Worm (Caenorhabditis elegans) whole organism, L4 larva: Measurements from ENCODE around the gene fbxb-15.

Source experiments
- F49E8.2 ChIP-seq: sonication (generic microtip); optimal IDR thresholded peaks from 2 replicates; lab custom pipeline; 2016; ENCODE audit warnings: missing compliant biosample characterization, mild to moderate bottlenecking, missing genetic modification characterization, borderline replicate concordance
- Y105C5A.15 ChIP-seq: fragments of 200-800 bp; sonication (Bioruptor generic); IDR thresholded peaks from 2 replicates; pipeline ENCODE4 v1.3.6; 2022; ENCODE audit warnings: missing genetic modification characterization, missing compliant biosample characterization
- ZK337.2 ChIP-seq: fragments of 200-800 bp; sonication (Bioruptor generic); IDR thresholded peaks from 2 replicates; pipeline ENCODE4 v1.3.6; 2022; ENCODE audit warnings: missing genetic modification reagents, missing genetic modification characterization, missing compliant biosample characterization
- ZK546.5 ChIP-seq, 2 experiments: sonication (generic microtip); optimal IDR thresholded peaks; 2 replicates each; lab custom pipeline; 2017; ENCODE audit warnings: missing biosample characterization in 2 of 2, missing genetic modification characterization in 2 of 2
- aly-2 ChIP-seq: sonication (generic microtip); optimal IDR thresholded peaks from 2 replicates; lab custom pipeline; 2018; ENCODE audit warnings: missing biosample characterization, missing genetic modification characterization
- arid-1 ChIP-seq: fragments of 200-800 bp; sonication (Bioruptor generic); conservative IDR thresholded peaks from 2 replicates; pipeline ENCODE4 v1.3.6; 2022; ENCODE audit warnings: missing genetic modification reagents, missing genetic modification characterization, missing compliant biosample characterization
- ceh-20 ChIP-seq: fragments of 200-800 bp; sonication (Bioruptor generic); IDR thresholded peaks from 2 replicates; pipeline ENCODE4 v1.3.6; 2022; ENCODE audit warnings: missing genetic modification reagents, missing genetic modification characterization, missing compliant biosample characterization
- ceh-32 ChIP-seq: sonication (generic microtip); optimal IDR thresholded peaks from 2 replicates; lab custom pipeline; 2016; ENCODE audit warnings: mild to moderate bottlenecking, missing genetic modification characterization, missing compliant biosample characterization; ENCODE audit not compliant: poor library complexity
- ceh-44 ChIP-seq: fragments of 200-800 bp; sonication (Bioruptor generic); IDR thresholded peaks from 2 replicates; pipeline ENCODE4 v1.3.6; 2022; ENCODE audit warnings: missing genetic modification reagents, missing genetic modification characterization, missing compliant biosample characterization
- ceh-62 ChIP-seq: sonication (generic microtip); optimal IDR thresholded peaks from 2 replicates; lab custom pipeline; 2017; ENCODE audit warnings: missing biosample characterization, missing genetic modification characterization
- daf-16 ChIP-seq, 3 experiments: sonication (generic microtip); optimal IDR thresholded peaks; 2 replicates each; lab custom pipeline; 2016 to 2017; ENCODE audit warnings: missing genetic modification characterization in 3 of 3, missing genetic modification reagents in 3 of 3, mild to moderate bottlenecking in 2 of 3, missing compliant biosample characterization in 2 of 3, missing biosample characterization in 1 of 3, moderate library complexity in 1 of 3
- dmd-8 ChIP-seq: fragments of 200-800 bp; sonication (Bioruptor generic); IDR thresholded peaks from 2 replicates; pipeline ENCODE4 v1.3.6; 2022; ENCODE audit warnings: missing genetic modification characterization, missing compliant biosample characterization
- duxl-1 ChIP-seq: sonication (generic microtip); optimal IDR thresholded peaks from 2 replicates; lab custom pipeline; 2016; ENCODE audit warnings: mild to moderate bottlenecking, missing genetic modification characterization, moderate library complexity, missing compliant biosample characterization; ENCODE audit not compliant: poor library complexity
- fkh-10 ChIP-seq: fragments of 150-350 bp; optimal IDR thresholded peaks from 2 replicates; lab custom pipeline; 2014; ENCODE audit warnings: missing biosample characterization, missing genetic modification reagents, missing genetic modification characterization
- hif-1 ChIP-seq, 2 experiments: sonication (generic microtip); optimal IDR thresholded peaks; 2 replicates each; lab custom pipeline; 2016 to 2017; ENCODE audit warnings: missing compliant biosample characterization in 2 of 2, missing genetic modification characterization in 2 of 2, missing genetic modification reagents in 2 of 2, missing genotype in 2 of 2, mild to moderate bottlenecking in 1 of 2
- hlh-11 ChIP-seq: fragments of 200-800 bp; sonication (Bioruptor generic); optimal IDR thresholded peaks from 2 replicates; lab custom pipeline; 2018; ENCODE audit warnings: mild to moderate bottlenecking, missing genetic modification characterization, missing compliant biosample characterization
- hlh-30 ChIP-seq: sonication (generic microtip); optimal IDR thresholded peaks from 2 replicates; lab custom pipeline; 2017; ENCODE audit warnings: antibody characterized with exemption, mild to moderate bottlenecking, missing genetic modification characterization, missing compliant biosample characterization; ENCODE audit not compliant: insufficient read depth
- lin-1 ChIP-seq: fragments of 200-800 bp; sonication (Bioruptor generic); IDR thresholded peaks from 2 replicates; pipeline ENCODE4 v1.3.6; 2022; ENCODE audit warnings: missing genetic modification reagents, missing genetic modification characterization, missing compliant biosample characterization
- lin-29 ChIP-seq: fragments of 200-800 bp; sonication (Bioruptor generic); IDR thresholded peaks from 2 replicates; pipeline ENCODE4 v1.3.6; 2022; ENCODE audit warnings: missing genetic modification reagents, missing genetic modification characterization, missing compliant biosample characterization
- mep-1 ChIP-seq: fragments of 150-350 bp; sonication (generic microtip); optimal IDR thresholded peaks from 3 replicates; lab custom pipeline; 2014; ENCODE audit warnings: missing biosample characterization, missing genetic modification characterization
- nhr-10 ChIP-seq: fragments of 150-350 bp; optimal IDR thresholded peaks from 2 replicates; lab custom pipeline; 2014; ENCODE audit warnings: missing biosample characterization, missing genetic modification characterization
- nhr-28 ChIP-seq: fragments of 150-350 bp; optimal IDR thresholded peaks from 2 replicates; lab custom pipeline; 2014; ENCODE audit warnings: missing biosample characterization, missing genetic modification characterization
- nhr-77 ChIP-seq: fragments of 150-350 bp; optimal IDR thresholded peaks from 2 replicates; lab custom pipeline; 2014; ENCODE audit warnings: missing biosample characterization, missing genetic modification characterization
- php-3 ChIP-seq: fragments of 200-800 bp; sonication (Bioruptor generic); IDR thresholded peaks from 2 replicates; pipeline ENCODE4 v1.3.6; 2022; ENCODE audit warnings: missing genetic modification reagents, missing genetic modification characterization, missing compliant biosample characterization
- pqm-1 ChIP-seq: sonication (generic microtip); optimal IDR thresholded peaks from 2 replicates; lab custom pipeline; 2017; ENCODE audit warnings: missing biosample characterization, missing genetic modification characterization
- saeg-2 ChIP-seq: fragments of 200-800 bp; sonication (Bioruptor generic); IDR thresholded peaks from 2 replicates; pipeline ENCODE4 v1.3.6; 2022; ENCODE audit warnings: missing genetic modification reagents, missing genetic modification characterization, missing compliant biosample characterization
- set-16 ChIP-seq: fragments of 200-800 bp; sonication (Bioruptor generic); IDR thresholded peaks from 2 replicates; pipeline ENCODE4 v1.3.6; 2022; ENCODE audit warnings: missing genetic modification reagents, missing genetic modification characterization, missing compliant biosample characterization
- spr-3 ChIP-seq: fragments of 200-800 bp; sonication (Bioruptor generic); optimal IDR thresholded peaks from 2 replicates; lab custom pipeline; 2018; ENCODE audit warnings: mild to moderate bottlenecking, missing genetic modification characterization, missing compliant biosample characterization

fbxb-15 gene

DNA sequence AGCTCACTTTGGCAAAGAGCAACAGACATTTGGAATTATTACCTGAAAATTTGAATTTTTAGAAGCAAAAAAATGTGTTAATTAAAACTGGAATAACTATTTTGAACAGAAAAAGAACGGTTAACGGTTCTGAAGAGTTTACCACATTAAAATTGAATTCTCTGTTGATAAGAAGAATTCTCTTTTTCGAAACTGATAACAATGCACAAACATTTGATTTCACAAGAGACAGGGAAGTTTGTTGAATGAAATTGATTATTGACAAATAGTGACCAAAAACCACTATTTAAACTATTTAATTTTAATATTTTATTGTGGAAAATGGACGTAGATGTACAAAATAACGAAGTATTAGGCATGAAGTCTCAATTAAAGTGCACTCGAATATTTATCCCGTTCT, 45.7 kb downstream of the fbxb-15 start:
- TF ChIP-seq hlh-11 (peak; percentile 15), pqm-1 (tag; lab: Kevin White, UChicago) (peak; percentile 80), nhr-28 (tag; lab: Kevin White, UChicago) (peak; percentile 48), daf-16 (GFP tag; optimal IDR thresholded peaks at IDR 0.05; lab: Kevin White, UChicago) (no peak), daf-16 (tag; optimal IDR thresholded peaks at IDR 0.05; lab: Kevin White, UChicago) (peak; percentile 86), nhr-77 (tag; lab: Kevin White, UChicago) (peak; percentile 46), aly-2 (tag; lab: Kevin White, UChicago) (no peak)

- no peak for TF ChIP-seq Y105C5A.15 (GFP tag; lab: Robert Waterston, UW)
- TF ChIP-seq hlh-11: no peak
- TF ChIP-seq hif-1 (tag; optimal IDR thresholded peaks at IDR 0.05; lab: Kevin White, UChicago): no peak
- no peak for TF ChIP-seq ceh-44 (GFP tag; lab: Robert Waterston, UW)
- no peak for TF ChIP-seq spr-3 (GFP tag; lab: Kevin White, UChicago)
- no peak for TF ChIP-seq ceh-20 (GFP tag; lab: Robert Waterston, UW)
- no peak for TF ChIP-seq dmd-8
Observed at ce11 chrII:1606079-1606478, 47.2 kb downstream of the fbxb-15 start, which contains the start of gene bath-33. TSS of gene bath-33 (minus strand) at chrII:1606179.

ce11 chrII:1605010-1605409, 48.3 kb downstream of the fbxb-15 start:
- TF ChIP-seq mep-1 (tag; lab: Kevin White, UChicago) (no peak), php-3 (GFP tag; lab: Robert Waterston, UW) (no peak), lin-29 (no peak), Y105C5A.15 (GFP tag; lab: Robert Waterston, UW) (no peak), arid-1 (GFP tag; lab: Robert Waterston, UW) (no peak), ZK337.2 (GFP tag; lab: Robert Waterston, UW) (no peak), hlh-30 (tag; lab: Kevin White, UChicago) (no peak), ceh-32 (tag; lab: Kevin White, UChicago) (no peak), F49E8.2 (tag; lab: Kevin White, UChicago) (no peak), nhr-10 (tag; lab: Kevin White, UChicago) (no peak), ZK546.5 (tag; optimal IDR thresholded peaks at IDR 0.05; lab: Kevin White, UChicago) (no peak), saeg-2 (GFP tag; lab: Robert Waterston, UW) (no peak), ceh-62 (tag; lab: Kevin White, UChicago) (no peak), nhr-77 (tag; lab: Kevin White, UChicago) (no peak), fkh-10 (GFP tag; lab: Kevin White, UChicago) (no peak), duxl-1 (tag; lab: Kevin White, UChicago) (no peak), hlh-11 (no peak)
- TF ChIP-seq, all 104 proteins: peak for 0

ce11 chrII:1603049-1603448, 50.2 kb downstream of the fbxb-15 start:
- TF ChIP-seq lin-1 (GFP tag; lab: Robert Waterston, UW) (no peak), set-16 (peak; percentile 84)
